Worm (Caenorhabditis elegans) whole organism, L4 larva: ENCODE data around the gene F31E8.5.

Experiments
- ama-1 ChIP-seq: fragments of 150-350 bp; optimal IDR thresholded peaks from 2 replicates; lab custom pipeline; 2014; ENCODE audit warnings: inconsistent platforms, mixed read lengths
- dpl-1 ChIP-seq: fragments of 150-350 bp; optimal IDR thresholded peaks from 2 replicates; lab custom pipeline; 2014; ENCODE audit warnings: missing biosample characterization, missing genetic modification reagents, missing genetic modification characterization
- nhr-11 ChIP-seq: fragments of 150-350 bp; optimal IDR thresholded peaks from 2 replicates; lab custom pipeline; 2014; ENCODE audit warnings: missing biosample characterization, missing genetic modification characterization
- nhr-25 ChIP-seq: sonication (generic microtip); optimal IDR thresholded peaks from 2 replicates; lab custom pipeline; 2017; ENCODE audit warnings: missing genetic modification characterization, mild to moderate bottlenecking, missing compliant biosample characterization, antibody characterized with exemption, moderate library complexity, borderline replicate concordance; ENCODE audit not compliant: insufficient read depth
- nhr-76 ChIP-seq: fragments of 150-350 bp; optimal IDR thresholded peaks from 2 replicates; lab custom pipeline; 2014; ENCODE audit warnings: missing biosample characterization, missing genetic modification characterization

DNA sequence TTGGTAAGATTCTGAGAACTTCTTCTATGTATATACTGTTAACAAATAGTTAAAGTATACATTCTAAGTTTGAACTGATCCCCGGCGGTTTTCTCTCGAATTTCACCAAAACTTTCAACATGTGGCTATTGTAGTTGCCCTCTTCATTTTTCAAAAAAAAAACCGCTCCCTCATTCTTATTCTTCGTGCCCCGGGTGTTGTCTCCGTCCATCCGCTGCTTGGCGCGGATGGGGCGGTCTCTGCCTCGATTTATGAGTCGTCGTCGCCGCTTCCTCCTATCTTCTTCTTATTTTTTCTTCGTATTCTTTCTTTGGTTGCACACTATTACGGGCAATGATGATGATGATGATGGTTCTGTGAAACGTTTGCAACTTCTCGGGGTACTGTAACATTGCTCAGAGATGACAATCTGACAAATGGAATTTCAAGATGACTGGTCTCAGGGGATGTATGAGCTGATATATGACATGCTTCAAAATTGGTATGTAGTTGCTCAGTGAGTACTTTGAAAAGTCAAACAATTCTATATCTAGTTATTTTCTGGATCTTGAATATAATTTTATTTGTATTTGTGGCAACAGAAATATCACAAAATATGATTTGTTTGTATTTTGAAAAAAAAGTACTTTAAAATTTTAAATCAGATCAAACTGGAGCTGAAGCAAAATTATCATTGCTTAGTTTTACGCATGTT, 13.4 kb upstream of the F31E8.5 start:
- TF ChIP-seq nhr-11 (no peak), nhr-76 (tag; lab: Kevin White, UChicago) (no peak), dpl-1 (GFP tag; lab: Kevin White, UChicago) (no peak), nhr-25 (tag; lab: Kevin White, UChicago) (no peak), ama-1 (lab: Kevin White, UChicago) (no peak)
